Worm (Caenorhabditis elegans) whole organism, mixed stage, embryonic: ENCODE measurements around the gene catp-2.

Source experiments
- bed-3 ChIP-seq: fragments of 200-800 bp; sonication (Bioruptor generic); optimal IDR thresholded peaks from 3 replicates; lab custom pipeline; 2018; ENCODE audit warnings: mild to moderate bottlenecking, missing genetic modification characterization, moderate library complexity, missing compliant biosample characterization
- ham-2 ChIP-seq: fragments of 200-800 bp; sonication (Bioruptor generic); optimal IDR thresholded peaks from 2 replicates; lab custom pipeline; 2018; ENCODE audit warnings: mild to moderate bottlenecking, missing genetic modification characterization, missing compliant biosample characterization
- lin-32 ChIP-seq: fragments of 200-800 bp; sonication (Bioruptor generic); optimal IDR thresholded peaks from 2 replicates; lab custom pipeline; 2018; ENCODE audit warnings: mild to moderate bottlenecking, missing genetic modification characterization, missing compliant biosample characterization
- nhr-12 ChIP-seq: fragments of 150-350 bp; optimal IDR thresholded peaks from 2 replicates; lab custom pipeline; 2014; ENCODE audit warnings: missing biosample characterization, missing genetic modification characterization
- nhr-237 ChIP-seq: fragments of 150-350 bp; optimal IDR thresholded peaks from 2 replicates; lab custom pipeline; 2014; ENCODE audit warnings: missing biosample characterization, missing genetic modification characterization
- pha-4 ChIP-seq: fragments of 150-350 bp; optimal IDR thresholded peaks from 2 replicates; lab custom pipeline; 2018; ENCODE audit warnings: missing biosample characterization, missing genetic modification reagents, missing genetic modification characterization
- snpc-4 ChIP-seq: fragments of 150-350 bp; optimal IDR thresholded peaks from 2 replicates; lab custom pipeline; 2014; ENCODE audit warnings: missing biosample characterization, missing genetic modification characterization
- unc-39 ChIP-seq: fragments of 150-350 bp; optimal IDR thresholded peaks from 2 replicates; lab custom pipeline; 2014; ENCODE audit warnings: missing biosample characterization, missing genetic modification characterization
- unc-62 ChIP-seq: fragments of 150-350 bp; optimal IDR thresholded peaks from 2 replicates; lab custom pipeline; 2014; ENCODE audit warnings: missing biosample characterization, missing genetic modification reagents, missing genetic modification characterization
- zip-8 ChIP-seq: fragments of 150-350 bp; optimal IDR thresholded peaks from 2 replicates; lab custom pipeline; 2014; ENCODE audit warnings: missing biosample characterization, missing genetic modification characterization

- TF ChIP-seq nhr-237 (tag; lab: Kevin White, UChicago), result no peak
- no peak for TF ChIP-seq bed-3 (GFP tag; lab: Kevin White, UChicago)
- TF ChIP-seq snpc-4 (tag; lab: Kevin White, UChicago), result no peak
- TF ChIP-seq unc-62 (GFP tag; lab: Kevin White, UChicago), result no peak
- TF ChIP-seq lin-32 (GFP tag; lab: Kevin White, UChicago), result no peak
- no peak for TF ChIP-seq pha-4 (tag; lab: Kevin White, UChicago)
- no peak for TF ChIP-seq nhr-12 (tag; lab: Kevin White, UChicago)
- TF ChIP-seq unc-39 (tag; lab: Kevin White, UChicago), result no peak
- no peak for TF ChIP-seq zip-8 (tag; lab: Kevin White, UChicago)
- no peak for TF ChIP-seq ham-2 (GFP tag; lab: Kevin White, UChicago)
These were observed 38.4 kb downstream of the catp-2 start, which contains the start of gene srsx-9 for ce11 chrV:4972943-4973342.
